Worm (Caenorhabditis elegans) whole organism, late embryonic: Measurements from ENCODE around the gene rog-1.

Source experiments
- ama-1 ChIP-seq: fragments of 150-350 bp; optimal IDR thresholded peaks from 2 replicates; lab custom pipeline; 2014
- ceh-24 ChIP-seq: sonication (generic microtip); optimal IDR thresholded peaks from 2 replicates; lab custom pipeline; 2016; ENCODE audit warnings: mild to moderate bottlenecking, missing genetic modification characterization, missing compliant biosample characterization
- npax-4 ChIP-seq: sonication (generic microtip); optimal IDR thresholded peaks from 2 replicates; lab custom pipeline; 2016; ENCODE audit warnings: missing genetic modification characterization, missing compliant biosample characterization
- pha-4 ChIP-seq: fragments of 150-350 bp; optimal IDR thresholded peaks from 2 replicates; lab custom pipeline; 2018; ENCODE audit warnings: missing biosample characterization, missing genetic modification reagents, missing genetic modification characterization
- sox-2 ChIP-seq: fragments of 200-800 bp; sonication (Bioruptor generic); IDR thresholded peaks from 2 replicates; pipeline ENCODE4 v1.3.6; 2022; ENCODE audit warnings: missing genetic modification reagents, missing genetic modification characterization, missing compliant biosample characterization
- unc-55 ChIP-seq: sonication (generic microtip); optimal IDR thresholded peaks from 2 replicates; lab custom pipeline; 2017; ENCODE audit warnings: missing biosample characterization, missing genetic modification reagents, missing genetic modification characterization

- no peak for TF ChIP-seq sox-2 (GFP tag; lab: Robert Waterston, UW)
- no peak for TF ChIP-seq ceh-24 (tag; lab: Kevin White, UChicago)
- TF ChIP-seq pha-4 (tag; lab: Kevin White, UChicago), result no peak
- no peak for TF ChIP-seq ama-1 (lab: Kevin White, UChicago)
- no peak for TF ChIP-seq unc-55 (GFP tag; lab: Kevin White, UChicago)
- no peak for TF ChIP-seq npax-4 (tag; lab: Kevin White, UChicago)
Observed at ce11 chrII:1419994-1420393, 45.2 kb upstream of the rog-1 start.
